Fruit fly (Drosophila melanogaster) whole organism, embryonic: ENCODE measurements around the gene 7B2.

Source experiments
- CG10321 ChIP-seq: fragments of 200-800 bp; sonication (Bioruptor generic); IDR thresholded peaks from 2 replicates; pipeline ENCODE4 v1.3.6; 2022; ENCODE audit warnings: missing biosample characterization, missing genetic modification characterization
- CG10366 ChIP-seq: fragments of 200-800 bp; sonication (Bioruptor generic); IDR thresholded peaks from 2 replicates; pipeline ENCODE4 v1.3.6; 2022; ENCODE audit warnings: missing biosample characterization, missing genetic modification characterization
- CG10462 ChIP-seq: fragments of 200-800 bp; sonication (Bioruptor generic); optimal IDR thresholded peaks from 2 replicates; lab custom pipeline; 2016; ENCODE audit warnings: missing biosample characterization, missing genetic modification characterization
- CG10959 ChIP-seq: fragments of 200-800 bp; sonication (Bioruptor generic); IDR thresholded peaks from 2 replicates; pipeline ENCODE4 v1.3.6; 2022; ENCODE audit warnings: missing biosample characterization, missing genetic modification characterization
- CG12299 ChIP-seq: fragments of 200-800 bp; sonication (Bioruptor generic); optimal IDR thresholded peaks from 2 replicates; lab custom pipeline; 2018; ENCODE audit warnings: missing biosample characterization, mild to moderate bottlenecking, missing genetic modification characterization
- CG14667 ChIP-seq: fragments of 200-800 bp; sonication (Bioruptor generic); IDR thresholded peaks from 2 replicates; pipeline ENCODE4 v1.3.6; 2022; ENCODE audit warnings: missing biosample characterization, missing genetic modification characterization
- CG15269 ChIP-seq: fragments of 200-800 bp; sonication (Bioruptor generic); optimal IDR thresholded peaks from 2 replicates; lab custom pipeline; 2018; ENCODE audit warnings: missing biosample characterization, mild to moderate bottlenecking, missing genetic modification characterization, moderate library complexity
- CG17359 ChIP-seq: fragments of 200-800 bp; sonication (Bioruptor generic); optimal IDR thresholded peaks from 3 replicates; lab custom pipeline; 2018; ENCODE audit warnings: missing biosample characterization, mild to moderate bottlenecking, missing genetic modification characterization, moderate library complexity
- CG3065 ChIP-seq: fragments of 200-800 bp; sonication (Bioruptor generic); optimal IDR thresholded peaks from 2 replicates; lab custom pipeline; 2016; ENCODE audit warnings: missing biosample characterization, missing genetic modification characterization
- CG31224 ChIP-seq: fragments of 200-800 bp; sonication (Bioruptor generic); IDR thresholded peaks from 2 replicates; pipeline ENCODE4 v1.3.6; 2022; ENCODE audit warnings: missing biosample characterization, missing genetic modification characterization
- CG3281 ChIP-seq: fragments of 200-800 bp; sonication (Bioruptor generic); optimal IDR thresholded peaks from 3 replicates; lab custom pipeline; 2017; ENCODE audit warnings: missing biosample characterization, mild to moderate bottlenecking, missing genetic modification characterization
- CG33557 ChIP-seq: fragments of 200-800 bp; sonication (Bioruptor generic); optimal IDR thresholded peaks from 2 replicates; lab custom pipeline; 2019; ENCODE audit warnings: missing biosample characterization, mild to moderate bottlenecking, missing genetic modification characterization, moderate library complexity
- CG34376 ChIP-seq: fragments of 200-800 bp; sonication (Bioruptor generic); optimal IDR thresholded peaks from 2 replicates; lab custom pipeline; 2018; ENCODE audit warnings: missing biosample characterization, mild to moderate bottlenecking, missing genetic modification characterization
- CG3838 ChIP-seq: fragments of 200-800 bp; sonication (Bioruptor generic); optimal IDR thresholded peaks from 3 replicates; lab custom pipeline; 2016; ENCODE audit warnings: missing biosample characterization, missing genetic modification characterization
- CG6654 ChIP-seq: fragments of 200-800 bp; sonication (Bioruptor generic); optimal IDR thresholded peaks from 2 replicates; lab custom pipeline; 2017; ENCODE audit warnings: missing biosample characterization, mild to moderate bottlenecking, missing genetic modification characterization
- CoRest ChIP-seq: fragments of 200-800 bp; sonication (Bioruptor generic); optimal IDR thresholded peaks from 3 replicates; lab custom pipeline; 2018; ENCODE audit warnings: missing biosample characterization, mild to moderate bottlenecking, missing genetic modification characterization, moderate library complexity
- Dek ChIP-seq: fragments of 200-800 bp; sonication (Bioruptor generic); optimal IDR thresholded peaks from 3 replicates; lab custom pipeline; 2019; ENCODE audit warnings: missing biosample characterization, mild to moderate bottlenecking, missing genetic modification characterization, moderate library complexity
- E2f2 ChIP-seq: fragments of 200-800 bp; sonication (Bioruptor generic); IDR thresholded peaks from 2 replicates; pipeline ENCODE4 v1.3.6; 2022; ENCODE audit warnings: missing biosample characterization, missing genetic modification characterization
- ERR ChIP-seq: fragments of 200-800 bp; sonication (Bioruptor generic); optimal IDR thresholded peaks from 2 replicates; lab custom pipeline; 2016; ENCODE audit warnings: missing biosample characterization, missing genetic modification characterization
- Ets65A ChIP-seq: fragments of 200-800 bp; sonication (Bioruptor generic); peaks from one replicate; lab custom pipeline; 2016; ENCODE audit warnings: missing biosample characterization, missing genetic modification characterization
- HHEX ChIP-seq: fragments of 200-800 bp; sonication (Bioruptor generic); optimal IDR thresholded peaks from 3 replicates; lab custom pipeline; 2017; ENCODE audit warnings: missing biosample characterization, mild to moderate bottlenecking, missing genetic modification characterization, missing genetic modification reagents
- Lim3 ChIP-seq: fragments of 200-800 bp; sonication (Bioruptor generic); IDR thresholded peaks from 2 replicates; pipeline ENCODE4 v1.3.6; 2022; ENCODE audit warnings: missing biosample characterization, missing genetic modification characterization
- MBD-R2 ChIP-seq: fragments of 200-800 bp; sonication (Bioruptor generic); IDR thresholded peaks from 2 replicates; pipeline ENCODE4 v1.3.6; 2022; ENCODE audit warnings: missing biosample characterization, missing genetic modification characterization
- Max ChIP-seq: fragments of 200-800 bp; sonication (Bioruptor generic); optimal IDR thresholded peaks from 2 replicates; lab custom pipeline; 2016; ENCODE audit warnings: missing biosample characterization, mild to moderate bottlenecking, missing genetic modification characterization
- Med ChIP-seq: fragments of 200-800 bp; sonication (Bioruptor generic); peaks from one replicate; lab custom pipeline; 2016; ENCODE audit warnings: missing biosample characterization, missing genetic modification characterization, mild to moderate bottlenecking, inconsistent platforms, moderate library complexity
- Opbp ChIP-seq: fragments of 200-800 bp; sonication (Bioruptor generic); IDR thresholded peaks from 3 replicates; pipeline ENCODE4 v1.3.6; 2022; ENCODE audit warnings: missing biosample characterization, missing genetic modification characterization; ENCODE audit not compliant: partially characterized antibody
- Scr ChIP-seq: fragments of 200-800 bp; sonication (Bioruptor generic); IDR thresholded peaks from 2 replicates; pipeline ENCODE4 v1.3.6; 2022; ENCODE audit warnings: missing biosample characterization, missing genetic modification characterization; ENCODE audit not compliant: partially characterized antibody
- YL-1 ChIP-seq: fragments of 200-800 bp; sonication (Bioruptor generic); optimal IDR thresholded peaks from 3 replicates; lab custom pipeline; 2017; ENCODE audit warnings: missing biosample characterization, mild to moderate bottlenecking, missing genetic modification characterization
- cg ChIP-seq: fragments of 200-800 bp; sonication (Bioruptor generic); optimal IDR thresholded peaks from 3 replicates; lab custom pipeline; 2019; ENCODE audit warnings: missing biosample characterization, mild to moderate bottlenecking, missing genetic modification characterization, moderate library complexity
- chinmo ChIP-seq: fragments of 200-800 bp; sonication (Bioruptor generic); IDR thresholded peaks from 4 replicates; pipeline ENCODE4 v1.3.6; 2022; ENCODE audit warnings: missing biosample characterization, missing genetic modification characterization; ENCODE audit not compliant: partially characterized antibody
- crol ChIP-seq: fragments of 200-800 bp; sonication (Bioruptor generic); IDR thresholded peaks from 2 replicates; pipeline ENCODE4 v1.3.6; 2022; ENCODE audit warnings: missing biosample characterization, missing genetic modification characterization
- danr ChIP-seq: fragments of 200-800 bp; sonication (Bioruptor generic); IDR thresholded peaks from 2 replicates; pipeline ENCODE4 v1.3.6; 2022; ENCODE audit warnings: missing biosample characterization, missing genetic modification characterization
- esg ChIP-seq: fragments of 200-800 bp; sonication (Bioruptor generic); conservative IDR thresholded peaks from 2 replicates; pipeline ENCODE4 v1.3.6; 2022; ENCODE audit warnings: missing biosample characterization, missing genetic modification characterization
- ewg ChIP-seq: fragments of 200-800 bp; sonication (Bioruptor generic); optimal IDR thresholded peaks from 3 replicates; lab custom pipeline; 2017; ENCODE audit warnings: mild to moderate bottlenecking, missing biosample characterization, missing genetic modification reagents, missing genetic modification characterization
- gem ChIP-seq: fragments of 200-800 bp; sonication (Bioruptor generic); optimal IDR thresholded peaks from 2 replicates; lab custom pipeline; 2019; ENCODE audit warnings: missing biosample characterization, mild to moderate bottlenecking, missing genetic modification characterization, moderate library complexity
- ham ChIP-seq: fragments of 200-800 bp; sonication (Bioruptor generic); IDR thresholded peaks from 2 replicates; pipeline ENCODE4 v1.3.6; 2022; ENCODE audit warnings: missing biosample characterization, missing genetic modification characterization
- inv ChIP-seq: fragments of 200-800 bp; sonication (Bioruptor generic); IDR thresholded peaks from 2 replicates; pipeline ENCODE4 v1.3.6; 2022; ENCODE audit warnings: missing biosample characterization, missing genetic modification characterization; ENCODE audit not compliant: partially characterized antibody
- nerfin-2 ChIP-seq: fragments of 200-800 bp; sonication (Bioruptor generic); IDR thresholded peaks from 2 replicates; pipeline ENCODE4 v1.3.6; 2022; ENCODE audit warnings: missing biosample characterization, missing genetic modification characterization; ENCODE audit not compliant: partially characterized antibody
- prd ChIP-seq, 3 experiments: fragments of >200 bp in 2 of 3; fragments of 200-800 bp in 1 of 3; sonication (Bioruptor generic) in 1 of 3; optimal IDR thresholded peaks in 2 of 3; IDR thresholded peaks in 1 of 3; 2 replicates in 2 of 3; 3 replicates in 1 of 3; pipeline versions ENCODE4 v1.3.6 to Lab custom; 2017 to 2022; ENCODE audit warnings: missing biosample characterization in 1 of 3, missing genetic modification characterization in 1 of 3
- psq ChIP-seq: fragments of 200-800 bp; sonication (Bioruptor generic); optimal IDR thresholded peaks from 2 replicates; lab custom pipeline; 2017; ENCODE audit warnings: missing biosample characterization, missing genetic modification characterization
- pum ChIP-seq: fragments of 200-800 bp; sonication (Bioruptor generic); optimal IDR thresholded peaks from 2 replicates; lab custom pipeline; 2016; ENCODE audit warnings: missing biosample characterization, missing genetic modification characterization
- pzg ChIP-seq: fragments of 200-800 bp; sonication (Bioruptor generic); optimal IDR thresholded peaks from 3 replicates; lab custom pipeline; 2018; ENCODE audit warnings: missing biosample characterization, mild to moderate bottlenecking, missing genetic modification characterization, moderate library complexity
- rib ChIP-seq: fragments of 200-800 bp; sonication (Bioruptor generic); IDR thresholded peaks from 2 replicates; pipeline ENCODE4 v1.3.6; 2022; ENCODE audit warnings: missing biosample characterization, missing genetic modification characterization
- salm ChIP-seq: fragments of 200-800 bp; sonication (Bioruptor generic); optimal IDR thresholded peaks from 2 replicates; lab custom pipeline; 2018; ENCODE audit warnings: missing biosample characterization, mild to moderate bottlenecking, missing genetic modification characterization
- slbo ChIP-seq: fragments of 200-800 bp; sonication (Bioruptor generic); IDR thresholded peaks from 2 replicates; pipeline ENCODE4 v1.3.6; 2022; ENCODE audit warnings: missing biosample characterization, missing genetic modification characterization
- stwl ChIP-seq: fragments of 200-800 bp; sonication (Bioruptor generic); optimal IDR thresholded peaks from 3 replicates; lab custom pipeline; 2018; ENCODE audit warnings: missing biosample characterization, mild to moderate bottlenecking, missing genetic modification characterization, moderate library complexity
- tap ChIP-seq: fragments of 200-800 bp; optimal IDR thresholded peaks from 3 replicates; lab custom pipeline; 2019; ENCODE audit warnings: missing biosample characterization, mild to moderate bottlenecking, missing genetic modification characterization, moderate library complexity
- ttk ChIP-seq: fragments of 200-800 bp; sonication (Bioruptor generic); IDR thresholded peaks from 2 replicates; pipeline ENCODE4 v2.1.2; 2022; ENCODE audit warnings: missing biosample characterization, missing genetic modification characterization
- usp ChIP-seq: fragments of >200 bp; optimal IDR thresholded peaks from 2 replicates; lab custom pipeline; 2017; ENCODE audit warnings: missing biosample characterization, missing genetic modification characterization
- vfl ChIP-seq: fragments of 200-800 bp; sonication (Bioruptor generic); optimal IDR thresholded peaks from 2 replicates; lab custom pipeline; 2016; ENCODE audit warnings: missing biosample characterization, missing genetic modification characterization

The 7B2 gene

DNA sequence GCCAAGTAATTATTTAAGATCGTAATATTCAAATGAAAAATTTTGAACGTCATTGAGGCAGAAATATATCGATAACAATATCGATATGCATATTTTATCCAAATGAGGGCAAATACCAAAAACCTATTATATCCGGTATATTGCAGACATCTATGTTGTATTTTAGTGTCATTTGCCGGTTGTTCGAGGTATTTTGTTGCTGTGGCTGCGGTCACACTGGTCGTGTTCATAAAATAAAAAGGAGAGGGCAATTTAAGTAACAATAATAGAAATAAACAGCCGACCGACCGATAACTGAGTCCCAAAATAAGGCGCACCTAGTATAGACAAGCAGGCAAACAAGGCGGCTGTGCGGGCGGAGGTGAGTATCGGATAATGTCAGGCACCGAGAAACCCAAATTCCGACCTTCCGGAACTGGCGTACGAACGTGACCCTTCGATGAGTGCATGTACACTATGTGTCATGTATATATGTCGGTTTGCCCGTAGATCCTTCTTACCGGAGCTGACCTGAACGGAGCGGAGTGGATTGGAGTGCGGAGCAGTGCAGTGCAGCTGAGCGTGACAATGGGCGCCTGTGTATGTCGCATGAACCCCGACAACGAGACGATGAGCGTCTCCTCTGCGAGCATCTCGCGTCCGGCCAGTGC, 17.3 kb downstream of the 7B2 start, which contains the start of gene CG1172 (continued):
- TF ChIP-seq Dek (tag; lab: Kevin White, UChicago) (no peak), CG14667 (GFP tag; lab: Robert Waterston, UW) (no peak), usp (no peak), esg (no peak), ERR (GFP tag; lab: Kevin White, UChicago) (no peak), CG10959 (no peak), ttk (GFP tag; lab: Robert Waterston, UW) (no peak), CG3065 (GFP tag; lab: Kevin White, UChicago) (no peak), HHEX (GFP tag; lab: Kevin White, UChicago) (no peak), CG15269 (tag; lab: Kevin White, UChicago) (peak; percentile 1), MBD-R2 (GFP tag; lab: Robert Waterston, UW) (peak; percentile 59), CoRest (tag; lab: Kevin White, UChicago) (peak; percentile 28), chinmo (GFP tag; lab: Robert Waterston, UW) (0 out of 4 replicates have a peak, but pooled peaks have one; percentile 48), CG3281 (GFP tag; lab: Kevin White, UChicago) (peak; percentile 21), inv (GFP tag; lab: Robert Waterston, UW) (peak; percentile 48; the same call in 1 of the 2 replicates), CG10321 (no peak), CG31224 (GFP tag; lab: Robert Waterston, UW) (no peak), CG3838 (GFP tag; lab: Kevin White, UChicago) (no peak), rib (GFP tag; lab: Robert Waterston, UW) (no peak), Scr (GFP tag; lab: Robert Waterston, UW) (peak; percentile 79), salm (no peak), Med (GFP tag; lab: Kevin White, UChicago) (peak; percentile 84), vfl (no peak), CG10462 (GFP tag; lab: Kevin White, UChicago) (no peak), CG10366 (GFP tag; lab: Robert Waterston, UW) (no peak), CG17359 (tag; lab: Kevin White, UChicago) (no peak), cg (no peak), prd (optimal IDR thresholded peaks at IDR 0.05; lab: Kevin White, UChicago) (no peak), prd (GFP tag; IDR thresholded peaks at IDR 0.05; lab: Robert Waterston, UW) (no peak), stwl (peak; percentile 96), ham (no peak), CG6654 (no peak), danr (no peak), CG33557 (GFP tag; lab: Kevin White, UChicago) (no peak), YL-1 (GFP tag; lab: Kevin White, UChicago) (peak; percentile 77), ewg (GFP tag; lab: Kevin White, UChicago) (peak; percentile 37), CG34376 (GFP tag; lab: Kevin White, UChicago) (peak; percentile 19), pzg (GFP tag; lab: Kevin White, UChicago) (peak; percentile 88), E2f2 (peak; percentile 85), slbo (no peak), Lim3 (no peak), CG12299 (peak; percentile 11), pum (GFP tag; lab: Kevin White, UChicago) (no peak), Ets65A (peak; percentile 77), Opbp (GFP tag; lab: Robert Waterston, UW) (peak; percentile 78), tap (tag; lab: Kevin White, UChicago) (no peak), psq (GFP tag; lab: Kevin White, UChicago) (no peak), crol (GFP tag; lab: Robert Waterston, UW) (no peak), Max (no peak), nerfin-2 (peak; percentile 14; the same call in 1 of the 2 replicates), gem (tag; lab: Kevin White, UChicago) (no peak)
